Worm (Caenorhabditis elegans) whole organism, L1 larva: ENCODE data around the gene ZK380.2.

Source experiments
- C16A3.4 ChIP-seq: fragments of 150-350 bp; optimal IDR thresholded peaks from 2 replicates; lab custom pipeline; 2014; ENCODE audit warnings: missing biosample characterization, missing genetic modification characterization
- C34B4.2 ChIP-seq: sonication (generic microtip); optimal IDR thresholded peaks from 2 replicates; lab custom pipeline; 2017; ENCODE audit warnings: mild to moderate bottlenecking, missing genetic modification characterization, missing compliant biosample characterization
- F16B12.6 ChIP-seq: fragments of 150-350 bp; optimal IDR thresholded peaks from 2 replicates; lab custom pipeline; 2014; ENCODE audit warnings: missing biosample characterization, missing genetic modification characterization
- aly-2 ChIP-seq: fragments of 150-350 bp; optimal IDR thresholded peaks from 2 replicates; lab custom pipeline; 2014; ENCODE audit warnings: missing biosample characterization, missing genetic modification characterization
- ceh-63 ChIP-seq: fragments of 200-800 bp; sonication (Bioruptor generic); optimal IDR thresholded peaks from 2 replicates; lab custom pipeline; 2018; ENCODE audit warnings: mild to moderate bottlenecking, missing genetic modification characterization, missing compliant biosample characterization
- ceh-88 ChIP-seq: fragments of 200-800 bp; sonication (Bioruptor generic); IDR thresholded peaks from 2 replicates; pipeline ENCODE4 v1.3.6; 2022; ENCODE audit warnings: missing genetic modification characterization, missing compliant biosample characterization
- dpl-1 ChIP-seq, 3 experiments: fragments of 150-350 bp in 2 of 3; sonication (generic microtip) in 1 of 3; optimal IDR thresholded peaks; 2 replicates each; lab custom pipeline; 2014 to 2017; ENCODE audit warnings: missing biosample characterization in 3 of 3, missing genetic modification characterization in 3 of 3, missing genetic modification reagents in 3 of 3
- dsc-1 ChIP-seq: sonication (generic microtip); optimal IDR thresholded peaks from 2 replicates; lab custom pipeline; 2016; ENCODE audit warnings: mild to moderate bottlenecking, missing genetic modification characterization, missing compliant biosample characterization
- egl-13 ChIP-seq: sonication (generic microtip); optimal IDR thresholded peaks from 2 replicates; lab custom pipeline; 2016; ENCODE audit warnings: missing genotype, missing genetic modification reagents, missing genetic modification characterization, missing compliant biosample characterization
- egl-27 ChIP-seq, 2 experiments: fragments of 150-350 bp in 1 of 2; sonication (generic microtip); optimal IDR thresholded peaks; 3 replicates each; lab custom pipeline; 2017 to 2018; ENCODE audit warnings: missing biosample characterization in 2 of 2, missing genetic modification characterization in 2 of 2, missing genetic modification reagents in 2 of 2
- elt-2 ChIP-seq: sonication (generic microtip); optimal IDR thresholded peaks from 2 replicates; lab custom pipeline; 2016; ENCODE audit warnings: missing genetic modification characterization, mild to moderate bottlenecking, inconsistent platforms, missing compliant biosample characterization, missing genetic modification reagents
- fkh-4 ChIP-seq: sonication (generic microtip); optimal IDR thresholded peaks from 2 replicates; lab custom pipeline; 2016; ENCODE audit warnings: missing compliant biosample characterization, missing genetic modification characterization, borderline replicate concordance
- fos-1 ChIP-seq: fragments of 150-350 bp; optimal IDR thresholded peaks from 2 replicates; lab custom pipeline; 2014; ENCODE audit warnings: missing biosample characterization, missing genetic modification characterization
- grh-1 ChIP-seq: fragments of 200-800 bp; sonication (Bioruptor generic); IDR thresholded peaks from 2 replicates; pipeline ENCODE4 v1.3.6; 2022; ENCODE audit warnings: missing genetic modification reagents, missing genetic modification characterization, missing compliant biosample characterization
- isw-1 ChIP-seq: fragments of 200-800 bp; sonication (Bioruptor generic); IDR thresholded peaks from 2 replicates; pipeline ENCODE4 v1.3.6; 2022; ENCODE audit warnings: missing genetic modification characterization, missing compliant biosample characterization
- jun-1 ChIP-seq: fragments of 150-350 bp; optimal IDR thresholded peaks from 2 replicates; lab custom pipeline; 2014; ENCODE audit warnings: missing biosample characterization, missing genetic modification reagents, missing genetic modification characterization
- lin-13 ChIP-seq: fragments of 150-350 bp; optimal IDR thresholded peaks from 2 replicates; lab custom pipeline; 2014; ENCODE audit warnings: missing biosample characterization, missing genetic modification reagents, missing genetic modification characterization
- lin-39 ChIP-seq: fragments of 150-350 bp; optimal IDR thresholded peaks from 2 replicates; lab custom pipeline; 2014; ENCODE audit warnings: missing biosample characterization, missing genetic modification reagents, missing genetic modification characterization
- lsy-2 ChIP-seq, 2 experiments: fragments of 150-350 bp; optimal IDR thresholded peaks; 2 replicates each; lab custom pipeline; 2014; ENCODE audit warnings: missing biosample characterization in 2 of 2, missing genetic modification characterization in 2 of 2
- mdl-1 ChIP-seq, 2 experiments: fragments of 150-350 bp; optimal IDR thresholded peaks; 2 replicates each; lab custom pipeline; 2014 to 2017; ENCODE audit warnings: missing biosample characterization in 2 of 2, missing genetic modification characterization in 2 of 2, inconsistent platforms in 1 of 2
- mef-2 ChIP-seq: fragments of 150-350 bp; optimal IDR thresholded peaks from 2 replicates; lab custom pipeline; 2014; ENCODE audit warnings: missing biosample characterization, missing genetic modification characterization
- nhr-19 ChIP-seq: fragments of 200-800 bp; sonication (Bioruptor generic); conservative IDR thresholded peaks from 2 replicates; pipeline ENCODE4 v1.3.6; 2022; ENCODE audit warnings: missing genetic modification characterization, missing compliant biosample characterization
- nhr-28 ChIP-seq: fragments of 150-350 bp; optimal IDR thresholded peaks from 2 replicates; lab custom pipeline; 2014; ENCODE audit warnings: missing biosample characterization, missing genetic modification characterization
- nhr-47 ChIP-seq: sonication (generic microtip); optimal IDR thresholded peaks from 2 replicates; lab custom pipeline; 2016; ENCODE audit warnings: mild to moderate bottlenecking, missing genetic modification characterization, moderate library complexity, missing compliant biosample characterization
- nhr-71 ChIP-seq: sonication (generic microtip); optimal IDR thresholded peaks from 2 replicates; lab custom pipeline; 2016; ENCODE audit warnings: mild to moderate bottlenecking, missing genetic modification characterization, moderate library complexity, missing compliant biosample characterization
- nhr-84 ChIP-seq: sonication (generic microtip); optimal IDR thresholded peaks from 2 replicates; lab custom pipeline; 2017; ENCODE audit warnings: missing biosample characterization, missing genetic modification characterization
- snu-23 ChIP-seq: sonication (generic microtip); optimal IDR thresholded peaks from 2 replicates; lab custom pipeline; 2016; ENCODE audit warnings: missing genetic modification characterization, missing compliant biosample characterization
- sptf-1 ChIP-seq: fragments of 150-350 bp; optimal IDR thresholded peaks from 2 replicates; lab custom pipeline; 2014; ENCODE audit warnings: missing biosample characterization, missing genetic modification characterization
- sup-37 ChIP-seq: fragments of 200-800 bp; sonication (Bioruptor generic); optimal IDR thresholded peaks from 2 replicates; lab custom pipeline; 2018; ENCODE audit warnings: mild to moderate bottlenecking, missing genetic modification characterization, missing compliant biosample characterization
- tbx-2 ChIP-seq: sonication (generic microtip); optimal IDR thresholded peaks from 2 replicates; lab custom pipeline; 2016; ENCODE audit warnings: missing genetic modification characterization, missing compliant biosample characterization
- unc-130 ChIP-seq: fragments of 150-350 bp; optimal IDR thresholded peaks from 2 replicates; lab custom pipeline; 2017; ENCODE audit warnings: missing biosample characterization, missing genetic modification characterization, inconsistent platforms
- unc-62 ChIP-seq: fragments of 150-350 bp; optimal IDR thresholded peaks from 2 replicates; lab custom pipeline; 2014; ENCODE audit warnings: missing biosample characterization, missing genetic modification reagents, missing genetic modification characterization
- unc-86 ChIP-seq: sonication (generic microtip); optimal IDR thresholded peaks from 2 replicates; lab custom pipeline; 2016; ENCODE audit warnings: missing genetic modification characterization, missing compliant biosample characterization
- unc-98 ChIP-seq: fragments of 200-800 bp; sonication (Bioruptor generic); IDR thresholded peaks from 2 replicates; pipeline ENCODE4 v1.3.6; 2022; ENCODE audit warnings: missing genetic modification characterization, missing compliant biosample characterization
- xbp-1 ChIP-seq: sonication (generic microtip); optimal IDR thresholded peaks from 2 replicates; lab custom pipeline; 2016; ENCODE audit warnings: missing genetic modification characterization, missing compliant biosample characterization
- zip-4 ChIP-seq: fragments of 200-800 bp; sonication (Bioruptor generic); optimal IDR thresholded peaks from 2 replicates; lab custom pipeline; 2018; ENCODE audit warnings: mild to moderate bottlenecking, missing genetic modification characterization, moderate library complexity, missing compliant biosample characterization
- ztf-4 ChIP-seq: fragments of 150-350 bp; optimal IDR thresholded peaks from 2 replicates; lab custom pipeline; 2014; ENCODE audit warnings: missing biosample characterization, missing genetic modification characterization

The ZK380.2 gene

DNA sequence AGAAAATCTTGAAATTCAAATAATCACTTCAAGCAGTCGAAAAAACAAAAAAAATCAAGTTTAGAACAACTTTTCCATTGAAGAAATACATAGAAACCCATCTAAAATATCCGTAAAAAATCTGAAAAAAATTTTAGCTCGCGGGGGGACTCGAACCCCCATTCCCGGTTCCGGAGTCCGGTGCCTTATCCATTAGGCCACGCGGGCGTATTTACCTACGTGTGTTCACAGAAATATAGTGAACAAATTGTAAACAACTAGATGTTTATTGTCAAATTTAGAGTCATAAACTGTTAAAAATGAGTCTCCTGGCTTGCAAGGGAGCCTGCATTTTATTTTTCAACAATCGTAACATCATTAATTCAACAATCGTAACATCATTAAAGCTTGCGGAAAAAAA lies 1.5 kb upstream of the ZK380.2 start:
- TF ChIP-seq ztf-4 (tag; lab: Kevin White, UChicago) (no peak), dsc-1 (no peak), sup-37 (GFP tag; lab: Kevin White, UChicago) (no peak), mdl-1 (tag; optimal IDR thresholded peaks at IDR 0.05; lab: Kevin White, UChicago) (no peak), F16B12.6 (tag; lab: Kevin White, UChicago) (no peak), unc-98 (GFP tag; lab: Robert Waterston, UW) (no peak), ceh-88 (GFP tag; lab: Robert Waterston, UW) (no peak), snu-23 (GFP tag; lab: Kevin White, UChicago) (no peak), lin-39 (no peak)
- TF ChIP-seq, all 84 proteins: peak for 0

DNA sequence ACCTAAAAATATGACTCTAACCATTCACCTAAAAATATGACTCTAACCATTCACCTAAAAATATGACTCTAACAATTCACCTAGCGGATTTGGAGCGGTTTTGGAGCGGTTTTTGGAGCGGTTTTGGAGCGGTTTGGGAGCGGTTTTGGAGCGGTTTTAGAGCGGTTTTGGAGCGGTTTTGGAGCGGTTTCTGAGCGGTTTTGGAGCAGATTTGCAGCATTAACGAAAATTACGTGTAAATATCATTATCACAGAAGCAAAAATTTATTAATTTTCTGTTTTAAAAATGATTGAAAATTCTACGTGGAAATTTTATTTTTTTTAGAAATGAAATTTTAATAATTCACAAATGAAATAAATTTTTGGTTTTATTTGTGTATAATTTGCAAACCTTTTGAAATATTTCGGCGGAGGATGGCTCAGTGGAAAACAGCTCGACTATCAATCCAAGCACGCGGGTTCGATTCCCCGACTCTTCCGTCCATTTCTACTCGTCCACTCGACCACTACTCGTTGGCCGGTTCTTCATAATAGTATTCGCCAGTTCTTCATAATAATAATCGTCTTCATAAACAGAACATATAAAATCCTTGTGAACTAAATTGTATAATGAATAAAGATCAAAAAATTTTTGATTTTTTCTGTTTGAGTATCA lies 12.3 kb downstream of the ZK380.2 start:
- no peak for TF ChIP-seq egl-13 (tag; lab: Kevin White, UChicago)
- no peak for TF ChIP-seq lin-13
- TF ChIP-seq dpl-1 (GFP tag; optimal IDR thresholded peaks at IDR 0.05; lab: Kevin White, UChicago), result no peak
- no peak for TF ChIP-seq unc-98 (GFP tag; lab: Robert Waterston, UW)
- TF ChIP-seq nhr-28, result no peak
- no peak for TF ChIP-seq tbx-2 (tag; lab: Kevin White, UChicago)
- no peak for TF ChIP-seq lsy-2 (tag; optimal IDR thresholded peaks at IDR 0.05; lab: Kevin White, UChicago)
- TF ChIP-seq zip-4 (GFP tag; lab: Kevin White, UChicago), result no peak
- TF ChIP-seq nhr-47 (tag; lab: Kevin White, UChicago), result no peak
- TF ChIP-seq xbp-1 (tag; lab: Kevin White, UChicago), result no peak
- TF ChIP-seq aly-2 (tag; lab: Kevin White, UChicago), result no peak
- no peak for TF ChIP-seq unc-62

DNA sequence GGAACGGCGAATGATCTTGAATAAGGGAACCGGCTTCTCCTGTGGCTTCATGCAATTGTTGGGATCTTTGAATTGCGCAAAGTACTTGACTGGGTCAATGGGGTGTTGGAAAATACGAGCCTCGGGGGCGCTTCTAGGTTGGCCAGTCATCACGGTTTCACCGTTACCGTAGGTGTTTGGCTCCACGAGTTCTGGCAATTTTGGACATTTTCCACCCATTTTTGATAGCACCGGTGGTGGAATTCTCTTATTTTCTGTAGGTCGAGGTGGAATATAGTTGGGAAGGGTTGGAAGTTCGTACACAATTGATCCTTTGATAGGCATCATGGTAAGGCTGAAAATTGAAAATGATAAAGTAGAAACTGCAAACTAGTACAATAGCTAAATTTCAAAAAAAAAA lies 20.4 kb downstream of the ZK380.2 start, which contains the start of gene ZK380.4:
TSS of gene ZK380.4 (minus strand) at position 327 of the 400 bp plus-strand sequence.
- TF ChIP-seq sptf-1, result no peak
- no peak for TF ChIP-seq isw-1 (GFP tag; lab: Robert Waterston, UW)
- no peak for TF ChIP-seq unc-130 (tag; lab: Kevin White, UChicago)
- TF ChIP-seq grh-1 (GFP tag; lab: Robert Waterston, UW), result no peak
- TF ChIP-seq egl-27 (tag; optimal IDR thresholded peaks at IDR 0.05; lab: Kevin White, UChicago), result no peak
- TF ChIP-seq ceh-63 (GFP tag; lab: Kevin White, UChicago), result no peak
- no peak for TF ChIP-seq ceh-88 (GFP tag; lab: Robert Waterston, UW)
- TF ChIP-seq nhr-19 (GFP tag; lab: Robert Waterston, UW), result no peak
- no peak for TF ChIP-seq fos-1
- TF ChIP-seq unc-86, result no peak
- no peak for TF ChIP-seq fkh-4 (tag; lab: Kevin White, UChicago)
- no peak for TF ChIP-seq mef-2
- no peak for TF ChIP-seq sup-37 (GFP tag; lab: Kevin White, UChicago)

DNA sequence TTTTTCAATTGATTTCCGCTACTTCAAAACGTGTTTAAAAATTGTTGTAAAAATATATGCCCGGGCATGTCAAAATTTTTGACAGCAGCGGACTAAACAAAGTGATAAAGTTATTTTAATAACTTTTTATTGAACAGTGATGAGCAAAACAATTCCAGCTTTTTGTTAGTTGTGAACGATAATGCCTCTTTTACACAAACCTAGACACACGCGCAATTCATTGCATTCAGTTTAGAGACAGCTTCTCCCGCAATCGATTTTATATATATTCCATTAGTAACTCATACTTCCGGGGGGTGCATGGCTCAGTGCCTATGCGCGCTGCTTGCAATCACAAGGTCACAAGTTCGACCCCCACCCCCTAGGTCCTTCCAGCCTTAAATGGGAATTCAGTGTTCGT lies 22.9 kb downstream of the ZK380.2 start, which contains the start of gene ZK380.6:
TSS of gene ZK380.6 (plus strand) at position 301 of the 400 bp plus-strand sequence.
- no peak for TF ChIP-seq C34B4.2 (tag; lab: Kevin White, UChicago)
- no peak for TF ChIP-seq nhr-71 (tag; lab: Kevin White, UChicago)
- no peak for TF ChIP-seq grh-1 (GFP tag; lab: Robert Waterston, UW)
- TF ChIP-seq elt-2 (tag; lab: Kevin White, UChicago), result no peak
- TF ChIP-seq nhr-84 (tag; lab: Kevin White, UChicago), result no peak
- no peak for TF ChIP-seq aly-2 (tag; lab: Kevin White, UChicago)
- no peak for TF ChIP-seq mef-2
- TF ChIP-seq C16A3.4 (tag; lab: Kevin White, UChicago), result no peak
- no peak for TF ChIP-seq jun-1
- no peak for TF ChIP-seq isw-1 (GFP tag; lab: Robert Waterston, UW)
- TF ChIP-seq, all 84 proteins: peak for 0
